Worm (Caenorhabditis elegans): Measurements from ENCODE around the gene srt-48.
A peak's percentile ranks its signal among the peaks of the same experiment; 100 is the strongest.
"Not testable (repeated sequence)": the region's sequence is repeated elsewhere in the genome, so short reads cannot be mapped to it uniquely, and the experiment has no call there.

The srt-48 gene

DNA sequence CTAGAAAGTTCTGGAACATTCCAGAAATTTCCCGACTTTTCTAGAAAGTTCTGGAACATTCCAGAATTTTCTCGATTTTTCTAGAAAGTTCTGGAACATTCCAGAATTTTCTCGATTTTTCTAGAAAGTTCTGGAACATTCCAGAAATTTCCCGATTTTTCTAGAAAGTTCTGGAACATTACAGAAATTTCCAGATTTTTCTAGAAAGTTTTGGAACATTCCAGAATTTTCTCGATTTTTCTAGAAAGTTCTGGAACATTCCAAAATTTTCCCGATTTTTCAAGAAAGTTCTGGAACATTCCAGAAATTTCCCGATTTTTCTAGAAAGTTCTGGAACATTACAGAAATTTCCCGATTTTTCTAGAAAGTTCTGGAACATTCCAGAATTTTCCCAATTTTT, 9.6 kb downstream of the srt-48 start (continued):
- TF ChIP-seq hmg-20 (GFP tag; IDR thresholded peaks at IDR 0.05) (0 out of 2 replicates have a peak, but pooled peaks have one; percentile 11), F39B2.1 (GFP tag; IDR thresholded peaks at IDR 0.05) (peak; percentile 95), madf-3 (GFP tag; IDR thresholded peaks at IDR 0.05) (peak; percentile 93), bed-1 (GFP tag; IDR thresholded peaks at IDR 0.05) (peak; percentile 78), F37B4.10 (GFP tag; IDR thresholded peaks at IDR 0.05) (peak; percentile 94; the same call in 1 of the 2 replicates), ekl-4 (GFP tag; IDR thresholded peaks at IDR 0.05) (peak; percentile 98), gei-17 (GFP tag; optimal IDR thresholded peaks at IDR 0.05) (peak; percentile 61), Y67H2A.10 (GFP tag; conservative IDR thresholded peaks at IDR 0.05) (peak; percentile 95), lsl-1 (GFP tag; optimal IDR thresholded peaks at IDR 0.05) (peak; percentile 53), nfyb-1 (GFP tag; IDR thresholded peaks at IDR 0.05) (peak; percentile 92), C17E4.6 (GFP tag; IDR thresholded peaks at IDR 0.05) (peak; percentile 90), attf-6 (GFP tag; IDR thresholded peaks at IDR 0.05) (peak; percentile 99), aptf-2 (GFP tag; conservative IDR thresholded peaks at IDR 0.05) (peak; percentile 88), mcd-1 (GFP tag; IDR thresholded peaks at IDR 0.05) (peak; percentile 62; the same call in 1 of the 2 replicates), B0019.2 (GFP tag; conservative IDR thresholded peaks at IDR 0.05) (peak; percentile 91), ztf-6 (GFP tag; IDR thresholded peaks at IDR 0.05) (0 out of 2 replicates have a peak, but pooled peaks have one; percentile 70), snpc-4 (tag; optimal IDR thresholded peaks at IDR 0.05) (peak in 1 of 4 experiments; percentile 88), madf-6 (GFP tag; IDR thresholded peaks at IDR 0.05) (peak; percentile 92), pbrm-1 (GFP tag; IDR thresholded peaks at IDR 0.05) (peak; percentile 97), let-526 (GFP tag; IDR thresholded peaks at IDR 0.05) (peak; percentile 97), lin-26 (GFP tag; IDR thresholded peaks at IDR 0.05) (peak; percentile 96), lin-54 (GFP tag; optimal IDR thresholded peaks at IDR 0.05) (peak; percentile 53), ceh-40 (GFP tag; IDR thresholded peaks at IDR 0.05) (peak; percentile 97), ztf-28 (GFP tag; IDR thresholded peaks at IDR 0.05) (peak; percentile 93), tbp1 (GFP tag; optimal IDR thresholded peaks at IDR 0.05) (peak; percentile 62), bed-2 (GFP tag; IDR thresholded peaks at IDR 0.05) (0 out of 2 replicates have a peak, but pooled peaks have one; percentile 44), hmg-1.2 (GFP tag; IDR thresholded peaks at IDR 0.05) (0 out of 2 replicates have a peak, but pooled peaks have one; percentile 13), attf-3 (GFP tag; conservative IDR thresholded peaks at IDR 0.05) (peak; percentile 69), aptf-3 (GFP tag; IDR thresholded peaks at IDR 0.05) (peak; percentile 99), mel-28 (tag; optimal IDR thresholded peaks at IDR 0.05; ENCODE audit: borderline replicate concordance) (peak; percentile 83), Y53G8AR.9 (GFP tag; conservative IDR thresholded peaks at IDR 0.05) (peak; percentile 87), ceh-58 (GFP tag; IDR thresholded peaks at IDR 0.05) (peak; percentile 93; the same call in 1 of the 2 replicates), D2030.7 (GFP tag; IDR thresholded peaks at IDR 0.05) (peak; percentile 97), cebp-2 (GFP tag; IDR thresholded peaks at IDR 0.05) (peak; percentile 99), rpc-1 (optimal IDR thresholded peaks at IDR 0.05) (peak; percentile 39), Y53F4B.3 (GFP tag; IDR thresholded peaks at IDR 0.05) (peak; percentile 96), dox-1 (GFP tag; IDR thresholded peaks at IDR 0.05) (peak; percentile 100), nfya-2 (GFP tag; IDR thresholded peaks at IDR 0.05) (peak; percentile 84; the same call in 1 of the 2 replicates), F33H1.4 (GFP tag; IDR thresholded peaks at IDR 0.05) (peak; percentile 72), egl-18 (GFP tag; IDR thresholded peaks at IDR 0.05) (peak; percentile 94)
- TF ChIP-seq snpc-4 (GFP tag; optimal IDR thresholded peaks at IDR 0.05); rpc-1 (tag; optimal IDR thresholded peaks at IDR 0.05): not testable (repeated sequence)
